Fruit fly (Drosophila melanogaster): ENCODE data around the gene CG18641.

CG18641 gene

dm6 chr2L:2456516-2457392 is 41.6 kb upstream of the CG18641 start:
- no peak for TF ChIP-seq Side (GFP tag; optimal IDR thresholded peaks at IDR 0.05)
- TF ChIP-seq zen (tag; optimal IDR thresholded peaks at IDR 0.05) = peak; percentile 81
- no peak for TF ChIP-seq crp (GFP tag; optimal IDR thresholded peaks at IDR 0.05)
- peak; percentile 6 for TF ChIP-seq sens (GFP tag)
- no peak for TF ChIP-seq Dad (GFP tag; optimal IDR thresholded peaks at IDR 0.05)
- no peak for TF ChIP-seq gce (GFP tag; IDR thresholded peaks at IDR 0.05)
- no peak for TF ChIP-seq maf-S (GFP tag; optimal IDR thresholded peaks at IDR 0.05)
- TF ChIP-seq Nf-YB (GFP tag; optimal IDR thresholded peaks at IDR 0.05) = no peak
- TF ChIP-seq Dip2 (GFP tag; IDR thresholded peaks at IDR 0.05) = no peak
- no peak for TF ChIP-seq nerfin-1 (tag; optimal IDR thresholded peaks at IDR 0.05)
- no peak for TF ChIP-seq CG8281 (tag; optimal IDR thresholded peaks at IDR 0.05)
- no peak for TF ChIP-seq CG8765 (GFP tag; IDR thresholded peaks at IDR 0.05)
- TF ChIP-seq CG10543 (GFP tag; optimal IDR thresholded peaks at IDR 0.05) = no peak
- TF ChIP-seq pita (GFP tag; optimal IDR thresholded peaks at IDR 0.05) = no peak
- TF ChIP-seq ftz-f1 (GFP tag; optimal IDR thresholded peaks at IDR 0.05) = no peak
- TF ChIP-seq CG9609 (GFP tag; optimal IDR thresholded peaks at IDR 0.05) = no peak
- TF ChIP-seq stwl (tag; optimal IDR thresholded peaks at IDR 0.05) = no peak
- TF ChIP-seq dmrt99B (tag; optimal IDR thresholded peaks at IDR 0.05) = no peak
- no peak for TF ChIP-seq klu (GFP tag; IDR thresholded peaks at IDR 0.05)
- TF ChIP-seq CG9437 (GFP tag; optimal IDR thresholded peaks at IDR 0.05) = no peak
- no peak for TF ChIP-seq CG6791 (GFP tag; IDR thresholded peaks at IDR 0.05; ENCODE audit: partially characterized antibody)
- no peak for TF ChIP-seq CG7372 (GFP tag; IDR thresholded peaks at IDR 0.05)
- TF ChIP-seq ap (GFP tag; IDR thresholded peaks at IDR 0.05) = no peak
- TF ChIP-seq CG9797 (GFP tag; optimal IDR thresholded peaks at IDR 0.05) = no peak
- TF ChIP-seq Dbx (GFP tag; IDR thresholded peaks at IDR 0.05) = no peak
- TF ChIP-seq Mes4 (GFP tag; optimal IDR thresholded peaks at IDR 0.05) = no peak
- peak in 1 of 2 experiments; percentile 99 for TF ChIP-seq tll (GFP tag; optimal IDR thresholded peaks at IDR 0.05)
- TF ChIP-seq cad (GFP tag; optimal IDR thresholded peaks at IDR 0.05) = peak; percentile 84
- TF ChIP-seq gsb-n (tag; optimal IDR thresholded peaks at IDR 0.05) = no peak
- TF ChIP-seq zfh1 (GFP tag; IDR thresholded peaks at IDR 0.05) = no peak
- no peak for TF ChIP-seq HLH4C (GFP tag; IDR thresholded peaks at IDR 0.05; ENCODE audit: partially characterized antibody)
- no peak for TF ChIP-seq dati (GFP tag; IDR thresholded peaks at IDR 0.05)
- TF ChIP-seq CG8290 (GFP tag; optimal IDR thresholded peaks at IDR 0.05) = no peak
- no peak for TF ChIP-seq CG8290 (tag; optimal IDR thresholded peaks at IDR 0.05)
- TF ChIP-seq Trl (optimal IDR thresholded peaks at IDR 0.05) = no peak
- no peak for TF ChIP-seq Trl (GFP tag; optimal IDR thresholded peaks at IDR 0.05)
- TF ChIP-seq CG15479 (GFP tag; optimal IDR thresholded peaks at IDR 0.05) = peak; percentile 80
- no peak for TF ChIP-seq Antp (GFP tag; optimal IDR thresholded peaks at IDR 0.05)

DNA sequence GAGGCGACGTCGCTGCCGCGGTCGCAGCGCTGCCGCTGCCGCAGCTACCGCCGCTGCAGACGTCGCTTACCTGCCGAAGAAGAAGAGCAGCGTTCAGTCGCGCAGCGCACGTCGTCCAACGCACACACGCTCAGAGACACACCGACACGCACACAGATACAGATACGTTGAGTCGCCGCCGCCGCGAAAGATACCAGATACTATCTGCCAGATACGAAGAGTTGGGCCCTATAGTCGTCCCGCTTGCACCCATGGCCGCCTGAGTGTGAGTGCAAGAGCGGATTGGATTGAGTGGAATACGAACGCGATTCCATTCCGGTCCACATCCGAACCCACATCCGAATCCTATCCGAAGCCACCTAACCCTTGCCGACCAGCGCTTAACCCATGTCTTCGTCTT is 39.5 kb upstream of the CG18641 start:
- TF ChIP-seq usp (GFP tag; optimal IDR thresholded peaks at IDR 0.05) (no peak), CG11504 (tag; optimal IDR thresholded peaks at IDR 0.05) (no peak), CG12299 (tag; optimal IDR thresholded peaks at IDR 0.05) (no peak), Meics (GFP tag; optimal IDR thresholded peaks at IDR 0.05) (no peak), CG2712 (tag; optimal IDR thresholded peaks at IDR 0.05) (no peak), sisA (GFP tag; IDR thresholded peaks at IDR 0.05) (no peak), nom (GFP tag; optimal IDR thresholded peaks at IDR 0.05) (peak; percentile 3), CG34224 (GFP tag; IDR thresholded peaks at IDR 0.05; ENCODE audit: partially characterized antibody) (peak; percentile 54; the same call in 2 of the 3 replicates), CG12155 (GFP tag; optimal IDR thresholded peaks at IDR 0.05) (no peak), sr (GFP tag; IDR thresholded peaks at IDR 0.05) (no peak), CG13424 (tag; optimal IDR thresholded peaks at IDR 0.05) (no peak), Nf-YC (tag; optimal IDR thresholded peaks at IDR 0.05) (peak; percentile 83), D (optimal IDR thresholded peaks at IDR 0.05) (peak; percentile 86), D (GFP tag; optimal IDR thresholded peaks at IDR 0.05) (no peak), fru (optimal IDR thresholded peaks at IDR 0.05) (no peak)

All from whole organism, embryonic.